Worm (Caenorhabditis elegans): Measurements from ENCODE around the gene C02B10.4.

ce11 chrIV:5131781-5132180 lies 40.4 kb downstream of the C02B10.4 start:
- no peak for TF ChIP-seq unc-62 (GFP tag; optimal IDR thresholded peaks at IDR 0.05 in 1 of 2)
- TF ChIP-seq unc-62 (tag; optimal IDR thresholded peaks at IDR 0.05), result no peak
- no peak for TF ChIP-seq hif-1 (tag; optimal IDR thresholded peaks at IDR 0.05)
- TF ChIP-seq nhr-237 (tag; optimal IDR thresholded peaks at IDR 0.05), result no peak
- no peak for TF ChIP-seq nhr-28 (tag; optimal IDR thresholded peaks at IDR 0.05)
- TF ChIP-seq ama-1 (optimal IDR thresholded peaks at IDR 0.05), result no peak
- TF ChIP-seq pqm-1 (tag; optimal IDR thresholded peaks at IDR 0.05), result no peak
- no peak for TF ChIP-seq nhr-25 (tag; optimal IDR thresholded peaks at IDR 0.05; ENCODE audit: borderline replicate concordance, insufficient read depth)
- no peak for TF ChIP-seq vab-7 (GFP tag; IDR thresholded peaks at IDR 0.05)
- no peak for TF ChIP-seq ctbp-1 (GFP tag; IDR thresholded peaks at IDR 0.05)
- no peak for TF ChIP-seq php-3 (GFP tag; IDR thresholded peaks at IDR 0.05)
